Worm (Caenorhabditis elegans) whole organism, young adult: ENCODE results near the gene ceh-14.

Experiments used
- F37B4.10 ChIP-seq: fragments of 200-800 bp; sonication (Bioruptor generic); IDR thresholded peaks from 2 replicates; pipeline ENCODE4 v1.3.6; 2022; ENCODE audit warnings: missing genetic modification characterization, missing compliant biosample characterization
- Y53F4B.3 ChIP-seq: fragments of 200-800 bp; sonication (Bioruptor generic); IDR thresholded peaks from 2 replicates; pipeline ENCODE4 v1.3.6; 2022; ENCODE audit warnings: missing genetic modification reagents, missing genetic modification characterization, missing compliant biosample characterization
- Y95B8A.8 ChIP-seq: fragments of 200-800 bp; sonication (Bioruptor generic); IDR thresholded peaks from 2 replicates; pipeline ENCODE4 v1.3.6; 2022; ENCODE audit warnings: missing genetic modification reagents, missing genetic modification characterization, missing compliant biosample characterization
- ceh-27 ChIP-seq: fragments of 200-800 bp; sonication (Bioruptor generic); optimal IDR thresholded peaks from 2 replicates; lab custom pipeline; 2018; ENCODE audit warnings: mild to moderate bottlenecking, missing genetic modification characterization, moderate library complexity, missing compliant biosample characterization
- egrh-3 ChIP-seq: fragments of 200-800 bp; sonication (Bioruptor generic); IDR thresholded peaks from 2 replicates; pipeline ENCODE4 v1.3.6; 2022; ENCODE audit warnings: missing genetic modification reagents, missing genetic modification characterization, missing compliant biosample characterization
- hmg-1.2 ChIP-seq: fragments of 200-800 bp; sonication (Bioruptor generic); IDR thresholded peaks from 2 replicates; pipeline ENCODE4 v1.3.6; 2022; ENCODE audit warnings: missing genetic modification reagents, missing genetic modification characterization, missing compliant biosample characterization
- mcd-1 ChIP-seq: fragments of 200-800 bp; sonication (Bioruptor generic); IDR thresholded peaks from 2 replicates; pipeline ENCODE4 v1.3.6; 2022; ENCODE audit warnings: missing genetic modification reagents, missing genetic modification characterization, missing compliant biosample characterization
- mel-28 ChIP-seq: sonication (generic microtip); optimal IDR thresholded peaks from 2 replicates; lab custom pipeline; 2016; ENCODE audit warnings: borderline replicate concordance, mild to moderate bottlenecking, missing genetic modification characterization, missing compliant biosample characterization
- nfya-1 ChIP-seq: sonication (generic microtip); optimal IDR thresholded peaks from 2 replicates; lab custom pipeline; 2017; ENCODE audit warnings: antibody characterized with exemption, missing compliant biosample characterization, missing genetic modification characterization, borderline replicate concordance; ENCODE audit not compliant: insufficient read depth
- rpc-1 ChIP-seq, 2 experiments: fragments of 150-350 bp in 1 of 2; sonication (generic microtip) in 1 of 2; optimal IDR thresholded peaks; 2 replicates each; lab custom pipeline; 2014 to 2018; ENCODE audit warnings: missing biosample characterization in 1 of 2, missing genetic modification characterization in 1 of 2, missing genetic modification reagents in 1 of 2, missing genotype in 1 of 2
- somi-1 ChIP-seq: fragments of 200-800 bp; sonication (Bioruptor generic); optimal IDR thresholded peaks from 2 replicates; lab custom pipeline; 2018; ENCODE audit warnings: mild to moderate bottlenecking, missing genetic modification characterization, missing compliant biosample characterization
- ztf-18 ChIP-seq: sonication (generic microtip); optimal IDR thresholded peaks from 2 replicates; lab custom pipeline; 2016; ENCODE audit warnings: missing genotype, mild to moderate bottlenecking, missing genetic modification characterization, missing compliant biosample characterization
- ztf-25 ChIP-seq: fragments of 200-800 bp; sonication (Bioruptor generic); IDR thresholded peaks from 2 replicates; pipeline ENCODE4 v1.3.6; 2022; ENCODE audit warnings: missing genetic modification reagents, missing genetic modification characterization, missing compliant biosample characterization

ce11 chrX:7561972-7562371, 29.4 kb upstream of the ceh-14 start:
- no peak for TF ChIP-seq Y95B8A.8 (GFP tag; lab: Robert Waterston, UW)
- no peak for TF ChIP-seq mel-28 (tag; lab: Kevin White, UChicago)
- TF ChIP-seq F37B4.10: no peak
- no peak for TF ChIP-seq Y53F4B.3
- TF ChIP-seq somi-1 (GFP tag; lab: Kevin White, UChicago): no peak
- no peak for TF ChIP-seq ztf-18 (tag; lab: Kevin White, UChicago)
- no peak for TF ChIP-seq hmg-1.2
- TF ChIP-seq ceh-27 (GFP tag; lab: Kevin White, UChicago): no peak
- TF ChIP-seq egrh-3 (GFP tag; lab: Robert Waterston, UW): no peak
- TF ChIP-seq ztf-25: no peak
- no peak for TF ChIP-seq rpc-1 (optimal IDR thresholded peaks at IDR 0.05; lab: Kevin White, UChicago)
- no peak for TF ChIP-seq rpc-1 (tag; optimal IDR thresholded peaks at IDR 0.05; lab: Kevin White, UChicago)
- TF ChIP-seq mcd-1 (GFP tag; lab: Robert Waterston, UW): no peak
- TF ChIP-seq nfya-1 (tag; lab: Kevin White, UChicago): no peak
